Worm (Caenorhabditis elegans): ENCODE data around the gene F45E1.4.

DNA sequence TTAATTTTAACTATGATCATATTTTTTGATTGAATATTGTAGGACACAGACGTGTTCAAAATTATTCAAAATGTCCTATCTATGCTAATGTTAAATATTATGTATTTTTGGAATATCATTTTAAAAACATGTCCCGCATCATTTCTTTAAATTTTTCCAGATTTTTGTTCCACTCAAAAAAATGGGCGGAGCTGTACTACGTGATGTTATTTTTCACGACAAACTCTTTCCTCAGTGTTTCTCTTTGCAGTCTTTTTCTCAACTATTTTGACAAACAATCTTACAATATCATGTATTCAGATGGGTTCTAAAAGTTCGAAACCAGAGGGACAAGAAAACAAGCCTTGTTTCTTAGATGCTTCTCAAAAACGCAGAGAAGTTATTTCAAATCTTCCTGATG lies 9.4 kb upstream of the F45E1.4 start, which contains the start of gene F45E1.5:
- no peak for TF ChIP-seq pha-4 (GFP tag; IDR thresholded peaks at IDR 0.05)
- no peak for TF ChIP-seq pha-4 (tag; optimal IDR thresholded peaks at IDR 0.05)
- no peak for TF ChIP-seq Y105C5A.15 (GFP tag; IDR thresholded peaks at IDR 0.05)
- TF ChIP-seq nhr-76 (tag; optimal IDR thresholded peaks at IDR 0.05): no peak
- TF ChIP-seq tra-1 (GFP tag; IDR thresholded peaks at IDR 0.05): no peak
- TF ChIP-seq nhr-77 (tag; optimal IDR thresholded peaks at IDR 0.05): no peak
- no peak for TF ChIP-seq daf-12 (tag; optimal IDR thresholded peaks at IDR 0.05)
- TF ChIP-seq nhr-25 (tag; optimal IDR thresholded peaks at IDR 0.05; ENCODE audit: borderline replicate concordance, insufficient read depth): no peak
- TF ChIP-seq spr-1 (tag; optimal IDR thresholded peaks at IDR 0.05): no peak
- no peak for TF ChIP-seq aly-2 (tag; optimal IDR thresholded peaks at IDR 0.05)
- TF ChIP-seq unc-62 (GFP tag; optimal IDR thresholded peaks at IDR 0.05 in 1 of 2): no peak
- TF ChIP-seq unc-62 (tag; optimal IDR thresholded peaks at IDR 0.05): no peak
- TF ChIP-seq snpc-4 (tag; optimal IDR thresholded peaks at IDR 0.05): no peak
- TF ChIP-seq unc-39 (tag; optimal IDR thresholded peaks at IDR 0.05): no peak
- TF ChIP-seq lir-3 (tag; optimal IDR thresholded peaks at IDR 0.05): no peak
- no peak for TF ChIP-seq unc-130 (GFP tag; optimal IDR thresholded peaks at IDR 0.05)
